Worm (Caenorhabditis elegans) whole organism, L4 larva: Measurements from ENCODE around the gene F49H12.4.

Experiments
- ama-1 ChIP-seq: fragments of 150-350 bp; optimal IDR thresholded peaks from 2 replicates; lab custom pipeline; 2014; ENCODE audit warnings: inconsistent platforms, mixed read lengths
- ceh-82 ChIP-seq: sonication (generic microtip); optimal IDR thresholded peaks from 2 replicates; lab custom pipeline; 2017; ENCODE audit warnings: missing biosample characterization, missing genetic modification characterization
- fos-1 ChIP-seq: fragments of 150-350 bp; optimal IDR thresholded peaks from 2 replicates; lab custom pipeline; 2014; ENCODE audit warnings: missing biosample characterization, missing genetic modification characterization
- hmg-1.1 ChIP-seq: fragments of 200-800 bp; sonication (Bioruptor generic); IDR thresholded peaks from 2 replicates; pipeline ENCODE4 v1.3.6; 2022; ENCODE audit warnings: missing genetic modification reagents, missing genetic modification characterization, missing compliant biosample characterization
- jun-1 ChIP-seq: fragments of 150-350 bp; optimal IDR thresholded peaks from 2 replicates; lab custom pipeline; 2014; ENCODE audit warnings: missing biosample characterization, missing genetic modification reagents, missing genetic modification characterization
- lin-29 ChIP-seq: fragments of 200-800 bp; sonication (Bioruptor generic); IDR thresholded peaks from 2 replicates; pipeline ENCODE4 v1.3.6; 2022; ENCODE audit warnings: missing genetic modification reagents, missing genetic modification characterization, missing compliant biosample characterization
- nhr-28 ChIP-seq: fragments of 150-350 bp; optimal IDR thresholded peaks from 2 replicates; lab custom pipeline; 2014; ENCODE audit warnings: missing biosample characterization, missing genetic modification characterization
- nhr-41 ChIP-seq: fragments of 200-800 bp; sonication (Bioruptor generic); IDR thresholded peaks from 2 replicates; pipeline ENCODE4 v1.3.6; 2022; ENCODE audit warnings: missing genetic modification reagents, missing genetic modification characterization, missing compliant biosample characterization
- snpc-4 ChIP-seq: fragments of 150-350 bp; optimal IDR thresholded peaks from 2 replicates; lab custom pipeline; 2014; ENCODE audit warnings: missing biosample characterization, missing genetic modification characterization
- unc-39 ChIP-seq: sonication (generic microtip); optimal IDR thresholded peaks from 2 replicates; lab custom pipeline; 2017; ENCODE audit warnings: missing biosample characterization, missing genetic modification characterization
- unc-62 ChIP-seq, 3 experiments: fragments of 150-350 bp in 1 of 3; sonication (generic microtip); optimal IDR thresholded peaks in 2 of 3; peaks in 1 of 3; 1 replicate in 1 of 3; 2 replicates in 2 of 3; lab custom pipeline; 2014 to 2017; ENCODE audit warnings: missing biosample characterization in 3 of 3, missing genetic modification characterization in 3 of 3, missing genetic modification reagents in 3 of 3, missing genotype in 1 of 3
- ztf-11 ChIP-seq: fragments of 150-350 bp; optimal IDR thresholded peaks from 2 replicates; lab custom pipeline; 2014; ENCODE audit warnings: missing biosample characterization, missing genetic modification characterization

DNA sequence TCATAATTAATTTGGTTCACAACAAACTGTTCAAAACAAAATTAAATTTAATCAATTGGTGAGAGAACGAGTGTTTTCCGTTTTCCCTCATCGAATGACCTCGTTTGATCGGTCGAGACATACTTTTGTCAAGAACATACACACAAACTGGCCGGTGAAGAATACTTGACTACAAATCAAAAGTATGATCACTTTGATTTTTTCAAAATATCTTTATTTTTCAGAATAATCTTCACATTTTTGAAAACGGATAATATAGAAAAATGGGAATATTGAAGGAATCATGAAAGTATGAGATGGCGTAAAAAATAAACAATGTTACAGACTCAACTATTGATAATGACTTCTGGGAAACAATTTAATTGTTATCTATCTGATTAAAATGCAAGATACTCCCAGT, 38.5 kb downstream of the F49H12.4 start, which contains the start of gene swip-10:
- TF ChIP-seq fos-1 (tag; lab: Kevin White, UChicago) (no peak), ceh-82 (tag; lab: Kevin White, UChicago) (no peak), nhr-28 (tag; lab: Kevin White, UChicago) (no peak), snpc-4 (no peak), jun-1 (tag; lab: Kevin White, UChicago) (no peak), hmg-1.1 (GFP tag; lab: Robert Waterston, UW) (no peak), unc-62 (GFP tag; optimal IDR thresholded peaks at IDR 0.05 in 1 of 2; lab: Kevin White, UChicago) (no peak), unc-62 (tag; optimal IDR thresholded peaks at IDR 0.05; lab: Kevin White, UChicago) (no peak), nhr-41 (GFP tag; lab: Robert Waterston, UW) (no peak), unc-39 (tag; lab: Kevin White, UChicago) (no peak), ztf-11 (tag; lab: Kevin White, UChicago) (no peak), lin-29 (GFP tag; lab: Robert Waterston, UW) (no peak), ama-1 (lab: Kevin White, UChicago) (no peak)
